Worm (Caenorhabditis elegans) whole organism, late embryonic: Measurements from ENCODE around the gene nape-2.
A peak's percentile ranks its signal among the peaks of the same experiment; 100 is the strongest.

ENCODE experiments used
- C08G9.2 ChIP-seq: sonication (generic microtip); optimal IDR thresholded peaks from 2 replicates; lab custom pipeline; 2016; ENCODE audit warnings: mild to moderate bottlenecking, missing genetic modification characterization, moderate library complexity, missing compliant biosample characterization
- F13H6.1 ChIP-seq: sonication (generic microtip); optimal IDR thresholded peaks from 2 replicates; lab custom pipeline; 2016; ENCODE audit warnings: missing genetic modification characterization, missing compliant biosample characterization
- K02D7.2 ChIP-seq: sonication (generic microtip); optimal IDR thresholded peaks from 2 replicates; lab custom pipeline; 2017; ENCODE audit warnings: mild to moderate bottlenecking, missing genetic modification characterization, missing compliant biosample characterization
- Y22D7AL.16 ChIP-seq: sonication (generic microtip); optimal IDR thresholded peaks from 2 replicates; lab custom pipeline; 2016; ENCODE audit warnings: missing genetic modification characterization, missing compliant biosample characterization
- ama-1 ChIP-seq: fragments of 150-350 bp; optimal IDR thresholded peaks from 2 replicates; lab custom pipeline; 2014
- ceh-14 ChIP-seq: sonication (generic microtip); optimal IDR thresholded peaks from 2 replicates; lab custom pipeline; 2016; ENCODE audit warnings: missing genotype, missing genetic modification characterization, missing compliant biosample characterization
- ceh-2 ChIP-seq: sonication (generic microtip); optimal IDR thresholded peaks from 2 replicates; lab custom pipeline; 2016; ENCODE audit warnings: missing genotype, missing genetic modification characterization, missing compliant biosample characterization
- ceh-34 ChIP-seq: sonication (generic microtip); optimal IDR thresholded peaks from 2 replicates; lab custom pipeline; 2016; ENCODE audit warnings: mild to moderate bottlenecking, missing genetic modification characterization, missing compliant biosample characterization
- ceh-45 ChIP-seq: fragments of 200-800 bp; sonication (Bioruptor generic); IDR thresholded peaks from 2 replicates; pipeline ENCODE4 v1.3.6; 2022; ENCODE audit warnings: missing genetic modification reagents, missing genetic modification characterization, missing compliant biosample characterization
- ceh-48 ChIP-seq: sonication (generic microtip); optimal IDR thresholded peaks from 2 replicates; lab custom pipeline; 2016; ENCODE audit warnings: missing genetic modification characterization, inconsistent platforms, missing compliant biosample characterization
- che-1 ChIP-seq: sonication (generic microtip); optimal IDR thresholded peaks from 2 replicates; lab custom pipeline; 2016; ENCODE audit warnings: mild to moderate bottlenecking, missing genetic modification characterization, missing compliant biosample characterization
- dve-1 ChIP-seq: sonication (generic microtip); optimal IDR thresholded peaks from 2 replicates; lab custom pipeline; 2017; ENCODE audit warnings: antibody characterized with exemption, mild to moderate bottlenecking, missing genetic modification characterization, missing compliant biosample characterization
- elt-2 ChIP-seq: sonication (generic microtip); optimal IDR thresholded peaks from 2 replicates; lab custom pipeline; 2016; ENCODE audit warnings: missing genetic modification reagents, missing genetic modification characterization, missing compliant biosample characterization
- ets-4 ChIP-seq: sonication (generic microtip); optimal IDR thresholded peaks from 2 replicates; lab custom pipeline; 2016; ENCODE audit warnings: missing genetic modification characterization, missing compliant biosample characterization
- eyg-1 ChIP-seq: sonication (generic microtip); optimal IDR thresholded peaks from 2 replicates; lab custom pipeline; 2016; ENCODE audit warnings: missing genotype, missing genetic modification characterization, missing compliant biosample characterization
- fkh-10 ChIP-seq: fragments of 150-350 bp; optimal IDR thresholded peaks from 2 replicates; lab custom pipeline; 2014; ENCODE audit warnings: missing biosample characterization, missing genetic modification reagents, missing genetic modification characterization
- hlh-6 ChIP-seq: sonication (generic microtip); optimal IDR thresholded peaks from 2 replicates; lab custom pipeline; 2016; ENCODE audit warnings: missing genotype, missing genetic modification characterization, missing compliant biosample characterization
- hlh-8 ChIP-seq: sonication (generic microtip); optimal IDR thresholded peaks from 2 replicates; lab custom pipeline; 2016; ENCODE audit warnings: missing genotype, missing genetic modification characterization, missing compliant biosample characterization
- lim-6 ChIP-seq: sonication (generic microtip); optimal IDR thresholded peaks from 2 replicates; lab custom pipeline; 2016; ENCODE audit warnings: missing genetic modification characterization, missing compliant biosample characterization
- lin-11 ChIP-seq: fragments of 200-800 bp; sonication (Bioruptor generic); optimal IDR thresholded peaks from 2 replicates; lab custom pipeline; 2018; ENCODE audit warnings: mild to moderate bottlenecking, missing genetic modification characterization, missing compliant biosample characterization
- madf-2 ChIP-seq: sonication (generic microtip); optimal IDR thresholded peaks from 2 replicates; lab custom pipeline; 2017; ENCODE audit warnings: missing genetic modification characterization, missing compliant biosample characterization
- nfya-1 ChIP-seq: sonication (generic microtip); optimal IDR thresholded peaks from 2 replicates; lab custom pipeline; 2017; ENCODE audit warnings: missing genetic modification characterization, mild to moderate bottlenecking, missing compliant biosample characterization, antibody characterized with exemption, moderate library complexity
- pat-9 ChIP-seq: fragments of 200-800 bp; sonication (Bioruptor generic); optimal IDR thresholded peaks from 2 replicates; lab custom pipeline; 2018; ENCODE audit warnings: mild to moderate bottlenecking, missing genetic modification characterization, moderate library complexity, missing compliant biosample characterization
- pha-2 ChIP-seq: sonication (generic microtip); optimal IDR thresholded peaks from 2 replicates; lab custom pipeline; 2017; ENCODE audit warnings: mild to moderate bottlenecking, missing genetic modification characterization, missing compliant biosample characterization
- ref-2 ChIP-seq: sonication (generic microtip); optimal IDR thresholded peaks from 2 replicates; lab custom pipeline; 2016; ENCODE audit warnings: missing genetic modification characterization, missing compliant biosample characterization
- rnt-1 ChIP-seq: sonication (generic microtip); optimal IDR thresholded peaks from 2 replicates; lab custom pipeline; 2016; ENCODE audit warnings: missing genetic modification characterization, missing compliant biosample characterization
- sdc-2 ChIP-seq: sonication (generic microtip); optimal IDR thresholded peaks from 2 replicates; lab custom pipeline; 2016; ENCODE audit warnings: missing genotype, missing genetic modification characterization, missing compliant biosample characterization
- sox-2 ChIP-seq: fragments of 200-800 bp; sonication (Bioruptor generic); IDR thresholded peaks from 2 replicates; pipeline ENCODE4 v1.3.6; 2022; ENCODE audit warnings: missing genetic modification reagents, missing genetic modification characterization, missing compliant biosample characterization
- sox-4 ChIP-seq: sonication (generic microtip); optimal IDR thresholded peaks from 2 replicates; lab custom pipeline; 2017; ENCODE audit warnings: mild to moderate bottlenecking, missing genetic modification characterization, inconsistent platforms, missing compliant biosample characterization
- syd-9 ChIP-seq: sonication (generic microtip); optimal IDR thresholded peaks from 2 replicates; lab custom pipeline; 2016; ENCODE audit warnings: mild to moderate bottlenecking, missing genetic modification characterization, moderate library complexity, missing compliant biosample characterization
- tbx-7 ChIP-seq: sonication (generic microtip); optimal IDR thresholded peaks from 2 replicates; lab custom pipeline; 2016; ENCODE audit warnings: missing genotype, missing genetic modification characterization, missing compliant biosample characterization
- ttx-3 ChIP-seq: sonication (generic microtip); optimal IDR thresholded peaks from 2 replicates; lab custom pipeline; 2016; ENCODE audit warnings: missing genetic modification reagents, missing genetic modification characterization, missing compliant biosample characterization
- unc-42 ChIP-seq: sonication (generic microtip); optimal IDR thresholded peaks from 2 replicates; lab custom pipeline; 2016; ENCODE audit warnings: missing genotype, missing genetic modification characterization, missing compliant biosample characterization
- unc-55 ChIP-seq: sonication (generic microtip); optimal IDR thresholded peaks from 2 replicates; lab custom pipeline; 2017; ENCODE audit warnings: missing biosample characterization, missing genetic modification reagents, missing genetic modification characterization
- unc-86 ChIP-seq: sonication (generic microtip); optimal IDR thresholded peaks from 2 replicates; lab custom pipeline; 2016; ENCODE audit warnings: missing genetic modification characterization, missing compliant biosample characterization
- zip-5 ChIP-seq: sonication (generic microtip); optimal IDR thresholded peaks from 2 replicates; lab custom pipeline; 2016; ENCODE audit warnings: missing genetic modification characterization, missing compliant biosample characterization

nape-2 gene

DNA sequence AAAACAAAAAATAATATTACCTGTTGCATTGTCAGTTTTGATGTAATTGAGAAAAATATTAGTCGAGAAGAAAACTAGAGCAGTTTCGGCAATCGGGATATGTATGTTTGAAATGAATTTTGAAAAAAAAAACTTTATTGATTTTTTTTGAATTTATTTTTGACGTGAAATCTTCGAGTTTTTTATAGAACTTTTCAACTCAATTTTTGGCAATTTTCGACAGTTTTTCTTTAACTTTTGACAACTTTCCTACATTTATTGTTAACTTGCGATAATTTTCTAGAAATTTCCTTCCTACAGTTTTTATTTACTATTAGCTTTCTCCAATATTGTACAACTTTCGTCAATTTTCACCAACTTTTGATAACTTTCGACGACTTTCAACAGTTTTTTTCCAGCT is 36.8 kb downstream of the nape-2 start, which contains the start of gene Y37E11AL.12:
TSS of gene Y37E11AL.12 (minus strand) at position 101 of the 400 bp plus-strand sequence.
- TF ChIP-seq zip-5 (tag; lab: Kevin White, UChicago) (no peak), pat-9 (tag; lab: Kevin White, UChicago) (no peak), unc-55 (GFP tag; lab: Kevin White, UChicago) (no peak), ceh-48 (no peak), elt-2 (tag; lab: Kevin White, UChicago) (no peak), che-1 (tag; lab: Kevin White, UChicago) (no peak), F13H6.1 (tag; lab: Kevin White, UChicago) (no peak), nfya-1 (tag; lab: Kevin White, UChicago) (no peak), pha-2 (no peak), ama-1 (lab: Kevin White, UChicago) (no peak), lin-11 (tag; lab: Kevin White, UChicago) (no peak), ceh-14 (tag; lab: Kevin White, UChicago) (no peak), K02D7.2 (tag; lab: Kevin White, UChicago) (no peak), ceh-45 (GFP tag; lab: Robert Waterston, UW) (no peak), fkh-10 (GFP tag; lab: Kevin White, UChicago) (no peak), lim-6 (tag; lab: Kevin White, UChicago) (no peak), rnt-1 (tag; lab: Kevin White, UChicago) (no peak)

DNA sequence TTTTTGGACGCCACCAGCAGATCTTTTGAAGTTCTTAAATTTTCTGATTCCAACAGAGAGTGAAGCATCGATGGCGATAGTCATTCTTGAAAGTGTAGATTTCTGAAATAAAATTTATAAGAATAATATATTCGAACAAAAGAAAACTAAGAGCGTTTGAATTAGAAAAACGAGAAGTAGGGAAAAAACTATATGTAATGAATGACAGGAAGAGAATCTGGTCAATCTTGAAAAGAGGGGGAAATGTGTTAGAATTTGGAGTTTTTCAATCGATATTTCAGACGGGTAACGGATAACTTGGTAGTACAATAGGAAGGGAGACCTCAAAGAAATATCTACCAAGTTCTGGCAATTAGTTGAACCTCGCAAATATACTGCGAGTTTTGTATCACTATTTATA is 38.2 kb downstream of the nape-2 start, which contains the start of gene Y37E11AL.9:
TSS of gene Y37E11AL.9 (minus strand) at position 101 of the 400 bp plus-strand sequence.
- TF ChIP-seq dve-1 (tag; lab: Kevin White, UChicago): no peak
- no peak for TF ChIP-seq pat-9 (tag; lab: Kevin White, UChicago)
- no peak for TF ChIP-seq tbx-7
- no peak for TF ChIP-seq hlh-6 (tag; lab: Kevin White, UChicago)
- TF ChIP-seq eyg-1 (tag; lab: Kevin White, UChicago): no peak
- no peak for TF ChIP-seq ceh-14 (tag; lab: Kevin White, UChicago)
- TF ChIP-seq F13H6.1 (tag; lab: Kevin White, UChicago): no peak
- TF ChIP-seq che-1 (tag; lab: Kevin White, UChicago): no peak
- TF ChIP-seq madf-2 (tag; lab: Kevin White, UChicago): no peak
- no peak for TF ChIP-seq C08G9.2 (tag; lab: Kevin White, UChicago)
- no peak for TF ChIP-seq ttx-3 (tag; lab: Kevin White, UChicago)
- TF ChIP-seq sox-4 (tag; lab: Kevin White, UChicago): no peak
- no peak for TF ChIP-seq sdc-2
- no peak for TF ChIP-seq ama-1 (lab: Kevin White, UChicago)
- TF ChIP-seq Y22D7AL.16 (tag; lab: Kevin White, UChicago): no peak
- TF ChIP-seq unc-86 (tag; lab: Kevin White, UChicago): no peak
- no peak for TF ChIP-seq ets-4 (tag; lab: Kevin White, UChicago)
- TF ChIP-seq elt-2 (tag; lab: Kevin White, UChicago): no peak

DNA sequence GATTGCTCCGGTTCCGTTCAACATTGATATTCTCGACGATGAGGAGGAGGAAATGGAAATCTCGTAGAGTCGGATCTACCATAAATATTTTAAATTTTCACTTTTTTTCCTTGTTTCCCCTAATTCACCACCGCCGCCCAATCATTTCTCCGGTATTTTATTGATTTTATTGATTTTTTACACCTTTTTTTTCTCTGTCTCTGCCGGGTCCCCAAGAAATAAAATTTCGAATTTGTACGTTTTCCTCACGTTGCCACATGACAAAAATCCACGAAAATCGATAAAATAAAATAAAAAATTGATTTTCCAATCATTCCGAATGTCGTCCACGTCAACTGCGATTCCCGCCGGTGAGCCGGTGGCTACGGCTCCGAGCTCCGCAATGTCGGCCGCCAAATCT is 40.5 kb downstream of the nape-2 start, which contains the start of gene Y37E11AL.2:
TSS of gene Y37E11AL.2 (plus strand) at position 301 of the 400 bp plus-strand sequence.
- TF ChIP-seq ceh-2 (tag; lab: Kevin White, UChicago): no peak
- TF ChIP-seq ttx-3 (tag; lab: Kevin White, UChicago): no peak
- TF ChIP-seq F13H6.1 (tag; lab: Kevin White, UChicago): no peak
- TF ChIP-seq hlh-8 (tag; lab: Kevin White, UChicago): no peak
- no peak for TF ChIP-seq madf-2 (tag; lab: Kevin White, UChicago)
- no peak for TF ChIP-seq sox-2
- TF ChIP-seq ref-2 (tag; lab: Kevin White, UChicago): no peak
- TF ChIP-seq lin-11 (tag; lab: Kevin White, UChicago): no peak
- TF ChIP-seq syd-9: no peak
- TF ChIP-seq unc-42 (tag; lab: Kevin White, UChicago): no peak
- no peak for TF ChIP-seq ama-1 (lab: Kevin White, UChicago)

DNA sequence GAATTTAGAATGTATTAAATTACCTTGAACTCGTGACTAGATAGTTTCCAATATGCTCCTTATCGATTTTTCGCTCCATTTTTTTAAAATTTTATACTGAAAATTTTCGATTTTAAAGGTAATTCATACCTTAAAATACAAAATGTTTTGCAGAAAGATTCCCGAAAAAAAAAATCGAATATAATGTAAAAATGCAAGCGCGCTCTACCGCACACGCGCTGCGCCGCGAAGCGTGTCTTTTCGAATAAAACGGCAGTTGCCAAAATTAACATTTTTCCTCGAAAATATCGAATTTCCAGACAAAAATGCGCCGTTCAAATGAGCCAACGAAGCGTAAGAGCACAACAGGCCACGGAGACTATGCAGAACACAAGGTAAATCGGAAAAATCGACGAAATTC is 44.1 kb downstream of the nape-2 start, which contains the start of the genes taf-6.2 and Y37E11AL.3:
TSS of gene taf-6.2 (minus strand) at position 96 of the 400 bp plus-strand sequence.
TSS of gene Y37E11AL.3 (plus strand) at position 298 of the 400 bp plus-strand sequence.
- TF ChIP-seq ama-1 (lab: Kevin White, UChicago) (no peak), ceh-34 (tag; lab: Kevin White, UChicago) (peak; percentile 4), ceh-48 (peak; percentile 54), unc-42 (tag; lab: Kevin White, UChicago) (peak; percentile 33)
